Fruit fly (Drosophila melanogaster): ENCODE measurements around the gene CG31457.

Gene CG31457

dm6 chr3R:23130884-23131283, 3.1 kb upstream of the CG31457 start:
- TF ChIP-seq rib (GFP tag; IDR thresholded peaks at IDR 0.05) (no peak), CG16815 (GFP tag; optimal IDR thresholded peaks at IDR 0.05) (no peak), CG12769 (tag; optimal IDR thresholded peaks at IDR 0.05) (no peak), CG10654 (GFP tag; optimal IDR thresholded peaks at IDR 0.05) (no peak), twi (tag; optimal IDR thresholded peaks at IDR 0.05) (no peak), Scr (GFP tag; IDR thresholded peaks at IDR 0.05; ENCODE audit: partially characterized antibody) (no peak), chinmo (GFP tag; IDR thresholded peaks at IDR 0.05; ENCODE audit: partially characterized antibody) (0 out of 4 replicates have a peak, but pooled peaks have one; percentile 20), oc (tag; optimal IDR thresholded peaks at IDR 0.05) (peak; percentile 67), CG10462 (GFP tag; optimal IDR thresholded peaks at IDR 0.05) (no peak), phol (tag; optimal IDR thresholded peaks at IDR 0.05) (no peak), dan (GFP tag; IDR thresholded peaks at IDR 0.05) (no peak), slbo (GFP tag; IDR thresholded peaks at IDR 0.05) (no peak), Hr3 (GFP tag; optimal IDR thresholded peaks at IDR 0.05) (no peak), dmrt99B (tag; optimal IDR thresholded peaks at IDR 0.05) (no peak), CG7745 (tag; optimal IDR thresholded peaks at IDR 0.05) (no peak), CG15269 (tag; optimal IDR thresholded peaks at IDR 0.05) (no peak), ac (GFP tag; optimal IDR thresholded peaks at IDR 0.05) (no peak), CG17361 (GFP tag; IDR thresholded peaks at IDR 0.05) (no peak), CG4360 (GFP tag; IDR thresholded peaks at IDR 0.05) (peak; percentile 96), Aef1 (GFP tag; IDR thresholded peaks at IDR 0.05) (no peak), Atf3 (GFP tag; optimal IDR thresholded peaks at IDR 0.05) (no peak), Sry-δ (GFP tag; optimal IDR thresholded peaks at IDR 0.05) (no peak), crp (GFP tag; optimal IDR thresholded peaks at IDR 0.05) (no peak), sqz (GFP tag; optimal IDR thresholded peaks at IDR 0.05) (peak; percentile 59)

DNA sequence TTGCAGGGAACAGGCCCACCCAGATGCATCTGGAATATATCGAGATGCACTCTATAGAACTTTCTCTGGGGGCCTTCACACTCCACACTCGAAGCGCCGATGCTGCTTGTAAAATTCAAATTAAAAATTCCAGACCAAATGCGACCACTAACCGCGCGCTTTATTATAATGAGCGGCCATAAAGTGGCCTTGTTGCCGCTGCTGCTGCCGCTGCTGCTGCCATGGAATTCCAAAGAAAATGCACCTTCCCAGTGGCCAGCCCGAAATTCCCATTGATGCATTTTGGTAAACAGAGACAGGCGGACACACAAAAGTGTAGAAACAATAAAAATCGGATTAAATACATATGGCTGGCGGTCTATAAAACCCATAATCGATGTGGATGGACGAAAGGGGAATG, 2.4 kb upstream of the CG31457 start:
- TF ChIP-seq CG1603 (tag; optimal IDR thresholded peaks at IDR 0.05) (no peak), vvl (GFP tag; IDR thresholded peaks at IDR 0.05) (peak; percentile 37; the same call in 1 of the 2 replicates), kni (GFP tag; optimal IDR thresholded peaks at IDR 0.05) (peak; percentile 75), cad (GFP tag; optimal IDR thresholded peaks at IDR 0.05) (peak; percentile 78), sd (tag; optimal IDR thresholded peaks at IDR 0.05) (peak; percentile 78), cwo (GFP tag; optimal IDR thresholded peaks at IDR 0.05) (no peak), run (tag; optimal IDR thresholded peaks at IDR 0.05) (peak; percentile 30), Lim3 (GFP tag; IDR thresholded peaks at IDR 0.05) (no peak), oc (tag; optimal IDR thresholded peaks at IDR 0.05) (peak; percentile 65)

dm6 chr3R:23129617-23130016, 1.8 kb upstream of the CG31457 start:
- TF ChIP-seq CG15479 (GFP tag; optimal IDR thresholded peaks at IDR 0.05) (peak; percentile 59), CG2120 (GFP tag; optimal IDR thresholded peaks at IDR 0.05) (no peak), Nf-YA (GFP tag; IDR thresholded peaks at IDR 0.05) (no peak), dimm (GFP tag; IDR thresholded peaks at IDR 0.05) (no peak), tll (GFP tag; optimal IDR thresholded peaks at IDR 0.05) (peak in 1 of 2 experiments; percentile 99), Opbp (GFP tag; IDR thresholded peaks at IDR 0.05; ENCODE audit: partially characterized antibody) (no peak), grn (GFP tag; optimal IDR thresholded peaks at IDR 0.05) (peak; percentile 53)
